Worm (Caenorhabditis elegans) whole organism, early embryonic: ENCODE data around the gene F59E12.15.

ENCODE experiments used
- B0310.2 ChIP-seq: sonication (generic microtip); optimal IDR thresholded peaks from 2 replicates; lab custom pipeline; 2016; ENCODE audit warnings: mild to moderate bottlenecking, missing genetic modification characterization, missing compliant biosample characterization
- F13C5.2 ChIP-seq: sonication (generic microtip); optimal IDR thresholded peaks from 2 replicates; lab custom pipeline; 2017; ENCODE audit warnings: mild to moderate bottlenecking, missing genetic modification characterization, inconsistent platforms, missing compliant biosample characterization
- ama-1 ChIP-seq: fragments of 150-350 bp; optimal IDR thresholded peaks from 2 replicates; lab custom pipeline; 2014
- ceh-13 ChIP-seq: fragments of 200-800 bp; sonication (Bioruptor generic); optimal IDR thresholded peaks from 2 replicates; lab custom pipeline; 2018; ENCODE audit warnings: mild to moderate bottlenecking, missing genetic modification characterization, missing compliant biosample characterization
- ceh-36 ChIP-seq: sonication (generic microtip); optimal IDR thresholded peaks from 2 replicates; lab custom pipeline; 2016; ENCODE audit warnings: missing genetic modification characterization, inconsistent platforms, missing compliant biosample characterization
- flt-1 ChIP-seq: fragments of 200-800 bp; sonication (Bioruptor generic); IDR thresholded peaks from 2 replicates; pipeline ENCODE4 v1.3.6; 2022; ENCODE audit warnings: missing genetic modification characterization, missing compliant biosample characterization
- hmbx-1 ChIP-seq: sonication (generic microtip); optimal IDR thresholded peaks from 2 replicates; lab custom pipeline; 2016; ENCODE audit warnings: mild to moderate bottlenecking, missing genetic modification characterization, missing compliant biosample characterization
- hmg-4 ChIP-seq: fragments of 200-800 bp; sonication (Bioruptor generic); optimal IDR thresholded peaks from 2 replicates; lab custom pipeline; 2018; ENCODE audit warnings: mild to moderate bottlenecking, missing genetic modification characterization, missing compliant biosample characterization
- hnd-1 ChIP-seq: sonication (generic microtip); optimal IDR thresholded peaks from 2 replicates; lab custom pipeline; 2016; ENCODE audit warnings: missing genetic modification characterization, missing compliant biosample characterization
- scrt-1 ChIP-seq: fragments of 200-800 bp; sonication (Bioruptor generic); IDR thresholded peaks from 2 replicates; pipeline ENCODE4 v1.3.6; 2022; ENCODE audit warnings: missing genetic modification characterization, missing compliant biosample characterization
- sea-1 ChIP-seq: fragments of 200-800 bp; sonication (Bioruptor generic); conservative IDR thresholded peaks from 2 replicates; pipeline ENCODE4 v1.3.6; 2022; ENCODE audit warnings: missing genetic modification characterization, missing compliant biosample characterization
- tbx-11 ChIP-seq: fragments of 200-800 bp; sonication (Bioruptor generic); IDR thresholded peaks from 2 replicates; pipeline ENCODE4 v1.3.6; 2022; ENCODE audit warnings: missing genetic modification characterization, missing compliant biosample characterization
- tbx-37 ChIP-seq: fragments of 200-800 bp; sonication (Bioruptor generic); conservative IDR thresholded peaks from 2 replicates; pipeline ENCODE4 v1.3.6; 2022; ENCODE audit warnings: missing genetic modification reagents, missing genetic modification characterization, missing compliant biosample characterization
- tra-4 ChIP-seq: sonication (generic microtip); optimal IDR thresholded peaks from 2 replicates; lab custom pipeline; 2017; ENCODE audit warnings: missing genetic modification characterization, missing compliant biosample characterization

DNA sequence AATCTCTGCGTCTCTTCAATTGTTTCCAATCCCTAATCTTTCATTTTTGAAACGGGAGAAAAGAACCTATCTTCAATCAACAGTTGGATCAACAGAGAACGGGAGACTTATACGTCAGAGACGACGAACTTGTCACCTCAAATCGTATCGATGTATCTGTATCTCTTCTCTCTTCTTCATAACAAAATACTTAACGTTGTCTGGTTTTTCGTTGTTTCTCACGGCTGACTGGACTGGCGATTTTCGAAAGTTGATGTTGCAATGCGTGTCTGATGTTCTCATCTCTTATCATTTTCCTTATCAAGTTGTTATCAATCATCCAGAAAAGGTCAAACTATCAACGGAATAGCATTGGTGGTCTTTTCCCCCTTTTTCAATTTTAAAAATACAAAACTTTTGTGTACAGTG is 22.6 kb downstream of the F59E12.15 start:
- TF ChIP-seq ceh-36 (tag; lab: Kevin White, UChicago) (no peak), hmg-4 (GFP tag; lab: Kevin White, UChicago) (no peak), F13C5.2 (tag; lab: Kevin White, UChicago) (no peak), hmbx-1 (tag; lab: Kevin White, UChicago) (no peak), hnd-1 (no peak), tra-4 (tag; lab: Kevin White, UChicago) (no peak), ama-1 (no peak), B0310.2 (no peak), flt-1 (GFP tag; lab: Robert Waterston, UW) (no peak), scrt-1 (GFP tag; lab: Robert Waterston, UW) (no peak), tbx-37 (GFP tag; lab: Robert Waterston, UW) (no peak), sea-1 (GFP tag; lab: Robert Waterston, UW) (no peak), ceh-13 (GFP tag; lab: Kevin White, UChicago) (no peak), tbx-11 (GFP tag; lab: Robert Waterston, UW) (no peak)
